Comparison of ENCODE assay signal across 1 worm cellular context in genomic region chrIII:4754001-4754561, ce11.
TF ChIP-seq lines count a peak whose summit lies in the region.

rps-0 (minus strand) TSS chrIII:4754051.
rbg-3 (plus strand) TSS chrIII:4754424.

TF ChIP-seq in whole organism, L1 larva, 84 proteins besides CTCF, POLR2A, EP300 and RAD21 (continued from another document):
- TF ChIP-seq elt-3 (tag; optimal IDR thresholded peaks at IDR 0.05; lab: Kevin White, UChicago): peak in 5 of 6 experiments; percentile 13 to 90 (median 75)
- peak in 1 of 2 experiments; percentile 72 for TF ChIP-seq ztf-11 (tag; optimal IDR thresholded peaks at IDR 0.05; lab: Kevin White, UChicago)
- peak; percentile 89 for TF ChIP-seq nhr-77 (tag; optimal IDR thresholded peaks at IDR 0.05; lab: Kevin White, UChicago)
- TF ChIP-seq egl-13 (tag; optimal IDR thresholded peaks at IDR 0.05; lab: Kevin White, UChicago): peak; percentile 82
- TF ChIP-seq fkh-8 (tag; optimal IDR thresholded peaks at IDR 0.05; lab: Kevin White, UChicago): peak; percentile 94
- peak; percentile 79 for TF ChIP-seq grh-1 (GFP tag; IDR thresholded peaks at IDR 0.05; lab: Robert Waterston, UW)
- TF ChIP-seq egl-27 (tag; optimal IDR thresholded peaks at IDR 0.05; lab: Kevin White, UChicago): no peak
- TF ChIP-seq unc-130 (tag; optimal IDR thresholded peaks at IDR 0.05; lab: Kevin White, UChicago): peak; percentile 97
- peak; percentile 90 for TF ChIP-seq jun-1 (tag; optimal IDR thresholded peaks at IDR 0.05; lab: Kevin White, UChicago)
- no peak for TF ChIP-seq ceh-63 (GFP tag; optimal IDR thresholded peaks at IDR 0.05; lab: Kevin White, UChicago)
- peak; percentile 64 for TF ChIP-seq ceh-88 (GFP tag; IDR thresholded peaks at IDR 0.05; lab: Robert Waterston, UW)
- TF ChIP-seq xbp-1 (tag; optimal IDR thresholded peaks at IDR 0.05; lab: Kevin White, UChicago): peak; percentile 93
- TF ChIP-seq nhr-11 (tag; optimal IDR thresholded peaks at IDR 0.05; lab: Kevin White, UChicago): peak; percentile 74
- TF ChIP-seq snpc-4 (tag; optimal IDR thresholded peaks at IDR 0.05; lab: Kevin White, UChicago): peak; percentile 47
- TF ChIP-seq lin-35 (GFP tag; optimal IDR thresholded peaks at IDR 0.05; lab: Kevin White, UChicago): peak; percentile 92 to 95
- TF ChIP-seq elt-2 (tag; optimal IDR thresholded peaks at IDR 0.05; lab: Kevin White, UChicago): peak; percentile 49
- TF ChIP-seq fos-1 (tag; optimal IDR thresholded peaks at IDR 0.05; lab: Kevin White, UChicago): peak; percentile 88
- TF ChIP-seq ztf-4 (tag; optimal IDR thresholded peaks at IDR 0.05; lab: Kevin White, UChicago): peak; percentile 84
- TF ChIP-seq hpl-2 (GFP tag; optimal IDR thresholded peaks at IDR 0.05; lab: Kevin White, UChicago): peak; percentile 55
